Fruit fly (Drosophila melanogaster): ENCODE data around the gene L2HGDH.

DNA sequence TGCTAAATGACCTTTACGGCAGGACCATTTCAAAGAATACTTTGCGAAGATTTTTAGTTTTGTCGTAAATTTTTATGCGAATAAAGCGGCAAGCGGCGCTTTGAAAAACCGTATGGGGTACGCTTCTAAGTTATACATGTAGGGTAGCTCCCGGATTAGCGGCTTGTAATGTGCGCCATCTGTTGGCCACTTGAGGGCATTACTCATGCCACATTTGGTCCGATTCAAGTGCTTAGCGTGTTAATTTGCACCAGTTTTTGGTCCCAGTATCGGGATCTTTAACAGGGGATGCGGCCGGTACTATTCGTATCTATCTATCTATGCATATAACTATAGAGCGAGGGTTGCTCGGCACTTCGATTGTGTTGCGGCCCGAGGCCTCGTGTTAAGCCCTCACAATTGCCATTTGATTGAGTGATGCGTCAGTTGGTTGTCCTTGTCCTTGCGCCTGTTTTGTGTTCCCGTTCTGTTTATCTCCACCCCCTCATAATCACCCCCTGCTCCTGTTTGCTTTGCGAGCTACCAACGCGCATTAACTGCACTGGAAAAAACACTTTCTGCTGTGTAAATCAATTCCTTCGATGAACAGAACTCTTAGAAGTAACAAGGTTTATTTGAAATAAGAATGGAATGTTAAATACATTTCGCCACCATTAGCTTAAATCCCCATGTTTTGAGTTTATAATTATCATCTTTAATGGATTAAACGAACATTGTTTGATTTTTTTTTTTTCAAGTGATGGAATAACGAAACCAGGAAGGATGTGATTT lies 43.7 kb downstream of the L2HGDH start:
- TF ChIP-seq CG8478 (optimal IDR thresholded peaks at IDR 0.05): no peak
- peak; percentile 81 to 82 for TF ChIP-seq CTCF (optimal IDR thresholded peaks at IDR 0.05)
